Fruit fly (Drosophila melanogaster): Measurements from ENCODE around the gene alphaTub67C.

Gene alphaTub67C

dm6 chr3L:9691476-9691826 lies 10.4 kb downstream of the alphaTub67C start:
- no peak for TF ChIP-seq h (GFP tag; optimal IDR thresholded peaks at IDR 0.05)
- no peak for TF ChIP-seq GATAd (GFP tag; optimal IDR thresholded peaks at IDR 0.05)
- no peak for TF ChIP-seq Hr83 (GFP tag; optimal IDR thresholded peaks at IDR 0.05; ENCODE audit: poor library complexity, severe bottlenecking)
- TF ChIP-seq jim (GFP tag; optimal IDR thresholded peaks at IDR 0.05), result no peak
- no peak for TF ChIP-seq Dfd (GFP tag; optimal IDR thresholded peaks at IDR 0.05)

DNA sequence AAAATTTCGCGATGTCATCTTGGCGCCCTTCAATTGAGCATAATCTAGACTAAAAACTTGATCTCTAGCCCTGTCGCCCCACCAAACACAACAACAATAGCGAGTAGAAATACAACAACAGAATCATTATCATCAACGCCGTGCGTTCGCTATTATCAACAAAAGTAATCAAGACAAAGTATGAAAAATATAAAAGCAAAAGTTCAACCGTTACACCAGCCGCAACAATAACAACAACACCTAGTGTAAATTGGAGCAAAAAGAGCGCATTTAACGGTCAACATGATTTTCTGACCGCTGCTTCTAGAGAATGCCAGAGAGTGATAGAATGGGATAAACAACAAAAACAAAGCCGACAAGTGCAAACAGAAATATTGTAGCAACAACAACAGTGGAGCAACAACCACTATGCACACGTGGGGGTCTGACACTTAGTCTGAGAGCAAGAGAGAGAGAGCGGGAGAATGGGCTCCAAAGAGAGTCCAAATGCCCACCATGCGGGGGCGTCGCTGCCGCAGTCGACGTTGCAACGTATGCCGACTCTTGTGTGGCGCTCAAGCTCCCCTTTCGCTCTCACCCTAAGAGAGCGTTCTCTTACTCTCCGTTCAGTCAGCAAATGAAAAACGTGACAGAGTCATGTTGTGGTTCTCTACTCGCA lies 11.3 kb downstream of the alphaTub67C start:
- TF ChIP-seq rgr (GFP tag; optimal IDR thresholded peaks at IDR 0.05) (no peak), usp (GFP tag; optimal IDR thresholded peaks at IDR 0.05) (no peak), CG32264 (GFP tag; optimal IDR thresholded peaks at IDR 0.05) (no peak), CG9705 (GFP tag; optimal IDR thresholded peaks at IDR 0.05) (no peak), CrebA (GFP tag; optimal IDR thresholded peaks at IDR 0.05; ENCODE audit: borderline replicate concordance) (peak; percentile 54), N (GFP tag; optimal IDR thresholded peaks at IDR 0.05) (no peak), psq (GFP tag; optimal IDR thresholded peaks at IDR 0.05) (no peak), Dfd (GFP tag; optimal IDR thresholded peaks at IDR 0.05) (no peak), dmrt93B (GFP tag; optimal IDR thresholded peaks at IDR 0.05) (no peak), HLH106 (tag; optimal IDR thresholded peaks at IDR 0.05) (no peak), Hr78 (GFP tag; optimal IDR thresholded peaks at IDR 0.05) (no peak), Dif (GFP tag; optimal IDR thresholded peaks at IDR 0.05; ENCODE audit: partially characterized antibody) (peak; percentile 98), woc (GFP tag; optimal IDR thresholded peaks at IDR 0.05) (no peak), lola (GFP tag; optimal IDR thresholded peaks at IDR 0.05) (no peak), Sp1 (GFP tag; optimal IDR thresholded peaks at IDR 0.05) (no peak), h (GFP tag; optimal IDR thresholded peaks at IDR 0.05) (no peak), GATAd (GFP tag; optimal IDR thresholded peaks at IDR 0.05) (no peak), dsf (GFP tag; optimal IDR thresholded peaks at IDR 0.05; ENCODE audit: borderline replicate concordance) (no peak), dl (GFP tag; optimal IDR thresholded peaks at IDR 0.05; ENCODE audit: insufficient read depth in 1 of 2, partially characterized antibody in 2 of 2) (peak; percentile 94 to 97), Hr83 (GFP tag; optimal IDR thresholded peaks at IDR 0.05; ENCODE audit: poor library complexity, severe bottlenecking) (peak; percentile 75), brk (GFP tag; optimal IDR thresholded peaks at IDR 0.05) (no peak), Vsx2 (GFP tag; optimal IDR thresholded peaks at IDR 0.05; ENCODE audit: partially characterized antibody) (peak; percentile 82), Mio (GFP tag; optimal IDR thresholded peaks at IDR 0.05) (no peak), ey (GFP tag; optimal IDR thresholded peaks at IDR 0.05) (no peak), foxo (GFP tag; optimal IDR thresholded peaks at IDR 0.05) (no peak), tai (GFP tag; optimal IDR thresholded peaks at IDR 0.05) (no peak), Jra (GFP tag; optimal IDR thresholded peaks at IDR 0.05) (no peak)

dm6 chr3L:9692892-9693551 lies 12.0 kb downstream of the alphaTub67C start:
- TF ChIP-seq br (GFP tag; optimal IDR thresholded peaks at IDR 0.05) (peak; percentile 95), tai (GFP tag; optimal IDR thresholded peaks at IDR 0.05) (peak; percentile 89), N (GFP tag; optimal IDR thresholded peaks at IDR 0.05) (peak; percentile 16), Hnf4 (GFP tag; optimal IDR thresholded peaks at IDR 0.05) (peak; percentile 80), Myc (optimal IDR thresholded peaks at IDR 0.05) (no peak), Jra (GFP tag; optimal IDR thresholded peaks at IDR 0.05) (peak; percentile 85), rgr (GFP tag; optimal IDR thresholded peaks at IDR 0.05) (peak; percentile 93), sage (GFP tag; optimal IDR thresholded peaks at IDR 0.05) (peak; percentile 72), HLH106 (tag; optimal IDR thresholded peaks at IDR 0.05) (peak; percentile 91), Rel (GFP tag; optimal IDR thresholded peaks at IDR 0.05) (peak; percentile 29), Rel (tag; optimal IDR thresholded peaks at IDR 0.05) (peak; percentile 36), h (GFP tag; optimal IDR thresholded peaks at IDR 0.05) (peak; percentile 95), foxo (GFP tag; optimal IDR thresholded peaks at IDR 0.05) (peak; percentile 55 to 95), CG9705 (GFP tag; optimal IDR thresholded peaks at IDR 0.05) (peak; percentile 85), lola (GFP tag; optimal IDR thresholded peaks at IDR 0.05) (no peak), usp (GFP tag; optimal IDR thresholded peaks at IDR 0.05) (no peak), OdsH (GFP tag; optimal IDR thresholded peaks at IDR 0.05) (peak; percentile 96), woc (GFP tag; optimal IDR thresholded peaks at IDR 0.05) (peak; percentile 99), sv (GFP tag; optimal IDR thresholded peaks at IDR 0.05) (peak; percentile 92), pan (optimal IDR thresholded peaks at IDR 0.05) (peak; percentile 75), dl (GFP tag; optimal IDR thresholded peaks at IDR 0.05; ENCODE audit: insufficient read depth in 1 of 2, partially characterized antibody in 2 of 2) (no peak), Dif (GFP tag; optimal IDR thresholded peaks at IDR 0.05; ENCODE audit: partially characterized antibody) (no peak), fru (GFP tag; optimal IDR thresholded peaks at IDR 0.05) (peak; percentile 96), ey (GFP tag; optimal IDR thresholded peaks at IDR 0.05) (peak; percentile 95), Sp1 (GFP tag; optimal IDR thresholded peaks at IDR 0.05) (peak; percentile 93), CG32264 (GFP tag; optimal IDR thresholded peaks at IDR 0.05) (peak; percentile 83), dmrt93B (GFP tag; optimal IDR thresholded peaks at IDR 0.05) (peak; percentile 94), Hr78 (GFP tag; optimal IDR thresholded peaks at IDR 0.05) (no peak), psq (GFP tag; optimal IDR thresholded peaks at IDR 0.05) (peak; percentile 93), brk (GFP tag; optimal IDR thresholded peaks at IDR 0.05) (peak; percentile 79), CrebA (GFP tag; optimal IDR thresholded peaks at IDR 0.05; ENCODE audit: borderline replicate concordance) (no peak), Mio (GFP tag; optimal IDR thresholded peaks at IDR 0.05) (peak; percentile 71), jim (GFP tag; optimal IDR thresholded peaks at IDR 0.05) (no peak), dsf (GFP tag; optimal IDR thresholded peaks at IDR 0.05; ENCODE audit: borderline replicate concordance) (peak; percentile 64)

Measured in whole organism, wandering third instar larva.